Fruit fly (Drosophila melanogaster) whole organism, embryonic: ENCODE results near the gene dj-1beta.
A peak's percentile ranks its signal among the peaks of the same experiment; 100 is the strongest.

Experiments
- C15 ChIP-seq: fragments of 200-800 bp; sonication (Bioruptor generic); IDR thresholded peaks from 3 replicates; pipeline ENCODE4 v1.3.6; 2022; ENCODE audit warnings: missing biosample characterization, missing genetic modification characterization
- CG10209 ChIP-seq: fragments of 200-800 bp; sonication (Bioruptor generic); optimal IDR thresholded peaks from 3 replicates; lab custom pipeline; 2017; ENCODE audit warnings: missing biosample characterization, mild to moderate bottlenecking, missing genetic modification characterization, missing genetic modification reagents
- CG11093 ChIP-seq: fragments of 200-800 bp; sonication (Bioruptor generic); IDR thresholded peaks from 3 replicates; pipeline ENCODE4 v1.3.6; 2022; ENCODE audit warnings: missing biosample characterization, missing genetic modification characterization
- CG11456 ChIP-seq: fragments of 200-800 bp; sonication (Bioruptor generic); IDR thresholded peaks from 3 replicates; pipeline ENCODE4 v1.3.6; 2022; ENCODE audit warnings: missing biosample characterization, missing genetic modification characterization
- CG11504 ChIP-seq: fragments of 200-800 bp; sonication (Bioruptor generic); optimal IDR thresholded peaks from 3 replicates; lab custom pipeline; 2019; ENCODE audit warnings: missing biosample characterization, mild to moderate bottlenecking, missing genetic modification characterization, moderate library complexity
- CG11695 ChIP-seq: fragments of 200-800 bp; sonication (Bioruptor generic); IDR thresholded peaks from 3 replicates; pipeline ENCODE4 v1.3.6; 2022; ENCODE audit warnings: missing biosample characterization, missing genetic modification characterization
- CG1233 ChIP-seq: fragments of 200-800 bp; sonication (Bioruptor generic); optimal IDR thresholded peaks from 4 replicates; lab custom pipeline; 2018; ENCODE audit warnings: missing biosample characterization, mild to moderate bottlenecking, missing genetic modification characterization
- CG12744 ChIP-seq: fragments of 200-800 bp; sonication (Bioruptor generic); optimal IDR thresholded peaks from 2 replicates; lab custom pipeline; 2016; ENCODE audit warnings: missing biosample characterization, missing genetic modification characterization
- CG14667 ChIP-seq: fragments of 200-800 bp; sonication (Bioruptor generic); IDR thresholded peaks from 2 replicates; pipeline ENCODE4 v1.3.6; 2022; ENCODE audit warnings: missing biosample characterization, missing genetic modification characterization
- CG15269 ChIP-seq: fragments of 200-800 bp; sonication (Bioruptor generic); optimal IDR thresholded peaks from 2 replicates; lab custom pipeline; 2018; ENCODE audit warnings: missing biosample characterization, mild to moderate bottlenecking, missing genetic modification characterization, moderate library complexity
- CG15601 ChIP-seq: fragments of 200-800 bp; sonication (Bioruptor generic); optimal IDR thresholded peaks from 3 replicates; lab custom pipeline; 2019; ENCODE audit warnings: missing biosample characterization, mild to moderate bottlenecking, missing genetic modification characterization, moderate library complexity
- CG18619 ChIP-seq: fragments of 200-800 bp; sonication (Bioruptor generic); optimal IDR thresholded peaks from 3 replicates; lab custom pipeline; 2017; ENCODE audit warnings: missing biosample characterization, mild to moderate bottlenecking, missing genetic modification characterization
- CG4617 ChIP-seq: fragments of 200-800 bp; sonication (Bioruptor generic); optimal IDR thresholded peaks from 3 replicates; lab custom pipeline; 2016; ENCODE audit warnings: missing biosample characterization, missing genetic modification characterization, borderline replicate concordance
- CG6272 ChIP-seq: fragments of 200-800 bp; sonication (Bioruptor generic); IDR thresholded peaks from 2 replicates; pipeline ENCODE4 v1.3.6; 2022; ENCODE audit warnings: missing biosample characterization, missing genetic modification characterization
- CG6765 ChIP-seq: fragments of 200-800 bp; sonication (Bioruptor generic); optimal IDR thresholded peaks from 3 replicates; lab custom pipeline; 2017; ENCODE audit warnings: missing biosample characterization, mild to moderate bottlenecking, missing genetic modification characterization
- CG6813 ChIP-seq: fragments of 200-800 bp; sonication (Bioruptor generic); optimal IDR thresholded peaks from 2 replicates; lab custom pipeline; 2017; ENCODE audit warnings: missing biosample characterization, missing genetic modification characterization, mild to moderate bottlenecking, moderate library complexity, missing genetic modification reagents
- CG7987 ChIP-seq: fragments of 200-800 bp; sonication (Bioruptor generic); optimal IDR thresholded peaks from 2 replicates; lab custom pipeline; 2018; ENCODE audit warnings: missing biosample characterization, mild to moderate bottlenecking, missing genetic modification characterization, moderate library complexity
- CG8765 ChIP-seq: fragments of 200-800 bp; sonication (Bioruptor generic); IDR thresholded peaks from 2 replicates; pipeline ENCODE4 v1.3.6; 2022; ENCODE audit warnings: missing biosample characterization, missing genetic modification characterization
- Dip2 ChIP-seq: fragments of 200-800 bp; sonication (Bioruptor generic); IDR thresholded peaks from 2 replicates; pipeline ENCODE4 v1.3.6; 2022; ENCODE audit warnings: missing biosample characterization, missing genetic modification characterization
- Fer1 ChIP-seq: fragments of 200-800 bp; sonication (Bioruptor generic); optimal IDR thresholded peaks from 2 replicates; lab custom pipeline; 2017; ENCODE audit warnings: missing biosample characterization, mild to moderate bottlenecking, missing genetic modification characterization
- Fer2 ChIP-seq: fragments of 200-800 bp; sonication (Bioruptor generic); optimal IDR thresholded peaks from 2 replicates; lab custom pipeline; 2018; ENCODE audit warnings: missing biosample characterization, mild to moderate bottlenecking, missing genetic modification characterization, moderate library complexity
- Fer3 ChIP-seq: fragments of 200-800 bp; sonication (Bioruptor generic); optimal IDR thresholded peaks from 2 replicates; lab custom pipeline; 2018; ENCODE audit warnings: missing biosample characterization, mild to moderate bottlenecking, missing genetic modification characterization, moderate library complexity
- H2.0 ChIP-seq: fragments of 200-800 bp; sonication (Bioruptor generic); IDR thresholded peaks from 2 replicates; pipeline ENCODE4 v1.3.6; 2022; ENCODE audit warnings: missing biosample characterization, missing genetic modification characterization
- HmgD ChIP-seq: fragments of 200-800 bp; sonication (Bioruptor generic); optimal IDR thresholded peaks from 3 replicates; lab custom pipeline; 2016; ENCODE audit warnings: missing biosample characterization, missing genetic modification characterization
- MTF-1 ChIP-seq: fragments of 200-800 bp; sonication (Bioruptor generic); optimal IDR thresholded peaks from 2 replicates; lab custom pipeline; 2018; ENCODE audit warnings: missing biosample characterization, mild to moderate bottlenecking, missing genetic modification characterization, borderline replicate concordance
- NFAT ChIP-seq: fragments of 200-800 bp; sonication (Bioruptor generic); IDR thresholded peaks from 2 replicates; pipeline ENCODE4 v1.3.6; 2022; ENCODE audit warnings: missing biosample characterization, missing genetic modification characterization
- Scr ChIP-seq: fragments of 200-800 bp; sonication (Bioruptor generic); IDR thresholded peaks from 2 replicates; pipeline ENCODE4 v1.3.6; 2022; ENCODE audit warnings: missing biosample characterization, missing genetic modification characterization; ENCODE audit not compliant: partially characterized antibody
- TFAM ChIP-seq: fragments of 200-800 bp; sonication (Bioruptor generic); optimal IDR thresholded peaks from 2 replicates; lab custom pipeline; 2017; ENCODE audit warnings: missing biosample characterization, missing genetic modification characterization, inconsistent platforms
- ase ChIP-seq: fragments of 200-800 bp; sonication (Bioruptor generic); IDR thresholded peaks from 3 replicates; pipeline ENCODE4 v1.3.6; 2022; ENCODE audit warnings: missing biosample characterization, missing genetic modification characterization
- az2 ChIP-seq: fragments of 200-800 bp; sonication (Bioruptor generic); optimal IDR thresholded peaks from 3 replicates; lab custom pipeline; 2016; ENCODE audit warnings: missing biosample characterization, missing genetic modification characterization
- btn ChIP-seq: fragments of 200-800 bp; sonication (Bioruptor generic); optimal IDR thresholded peaks from 2 replicates; lab custom pipeline; 2016; ENCODE audit warnings: missing biosample characterization, missing genetic modification characterization
- caup ChIP-seq: fragments of 200-800 bp; sonication (Bioruptor generic); optimal IDR thresholded peaks from 3 replicates; lab custom pipeline; 2017; ENCODE audit warnings: missing biosample characterization, mild to moderate bottlenecking, missing genetic modification characterization, moderate library complexity; ENCODE audit not compliant: severe bottlenecking
- cwo ChIP-seq: fragments of 200-800 bp; sonication (Bioruptor generic); optimal IDR thresholded peaks from 3 replicates; lab custom pipeline; 2017; ENCODE audit warnings: missing biosample characterization, missing genetic modification characterization, mild to moderate bottlenecking, moderate library complexity, missing genetic modification reagents
- dati ChIP-seq: fragments of 200-800 bp; sonication (Bioruptor generic); IDR thresholded peaks from 2 replicates; pipeline ENCODE4 v1.3.6; 2022; ENCODE audit warnings: missing biosample characterization, missing genetic modification characterization
- dmrt11E ChIP-seq: fragments of 200-800 bp; sonication (Bioruptor generic); optimal IDR thresholded peaks from 3 replicates; lab custom pipeline; 2018; ENCODE audit warnings: missing biosample characterization, mild to moderate bottlenecking, missing genetic modification characterization, moderate library complexity
- eve ChIP-seq, 2 experiments: fragments of >200 bp; optimal IDR thresholded peaks; 2 replicates each; lab custom pipeline; 2017; ENCODE audit warnings: missing biosample characterization in 2 of 2, missing genetic modification characterization in 2 of 2
- gsb-n ChIP-seq: fragments of 200-800 bp; sonication (Bioruptor generic); optimal IDR thresholded peaks from 3 replicates; lab custom pipeline; 2018; ENCODE audit warnings: missing biosample characterization, mild to moderate bottlenecking, missing genetic modification characterization
- lab ChIP-seq: fragments of 200-800 bp; sonication (Bioruptor generic); optimal IDR thresholded peaks from 3 replicates; lab custom pipeline; 2017; ENCODE audit warnings: missing biosample characterization, missing genetic modification characterization, mild to moderate bottlenecking, moderate library complexity, missing genetic modification reagents
- lilli ChIP-seq: fragments of 200-800 bp; sonication (Bioruptor generic); optimal IDR thresholded peaks from 3 replicates; lab custom pipeline; 2016; ENCODE audit warnings: missing biosample characterization, missing genetic modification characterization
- nau ChIP-seq: fragments of 200-800 bp; sonication (Bioruptor generic); optimal IDR thresholded peaks from 3 replicates; lab custom pipeline; 2017; ENCODE audit warnings: missing biosample characterization, mild to moderate bottlenecking, missing genetic modification characterization, missing genetic modification reagents
- org-1 ChIP-seq: fragments of 200-800 bp; sonication (Bioruptor generic); optimal IDR thresholded peaks from 2 replicates; lab custom pipeline; 2017; ENCODE audit warnings: missing biosample characterization, missing genetic modification characterization
- otp ChIP-seq: fragments of 200-800 bp; sonication (Bioruptor generic); IDR thresholded peaks from 3 replicates; pipeline ENCODE4, ENCODE4 v1.3.6; 2022; ENCODE audit warnings: missing biosample characterization, missing genetic modification characterization
- p53 ChIP-seq: fragments of 200-800 bp; sonication (Bioruptor generic); optimal IDR thresholded peaks from 2 replicates; lab custom pipeline; 2016; ENCODE audit warnings: missing biosample characterization, missing genetic modification characterization
- rib ChIP-seq: fragments of 200-800 bp; sonication (Bioruptor generic); IDR thresholded peaks from 2 replicates; pipeline ENCODE4 v1.3.6; 2022; ENCODE audit warnings: missing biosample characterization, missing genetic modification characterization
- schlank ChIP-seq: fragments of 200-800 bp; sonication (Bioruptor generic); optimal IDR thresholded peaks from 2 replicates; lab custom pipeline; 2018; ENCODE audit warnings: missing biosample characterization, mild to moderate bottlenecking, missing genetic modification characterization
- scrt ChIP-seq: fragments of 200-800 bp; sonication (Bioruptor generic); optimal IDR thresholded peaks from 2 replicates; lab custom pipeline; 2018; ENCODE audit warnings: missing biosample characterization, mild to moderate bottlenecking, missing genetic modification characterization, moderate library complexity
- sd ChIP-seq: fragments of 200-800 bp; sonication (Bioruptor generic); optimal IDR thresholded peaks from 3 replicates; lab custom pipeline; 2018; ENCODE audit warnings: missing biosample characterization, mild to moderate bottlenecking, missing genetic modification characterization, moderate library complexity
- tio ChIP-seq: fragments of 200-800 bp; sonication (Bioruptor generic); optimal IDR thresholded peaks from 2 replicates; lab custom pipeline; 2017; ENCODE audit warnings: missing biosample characterization, missing genetic modification characterization, inconsistent platforms
- unpg ChIP-seq: fragments of 200-800 bp; sonication (Bioruptor generic); optimal IDR thresholded peaks from 3 replicates; lab custom pipeline; 2018; ENCODE audit warnings: missing biosample characterization, mild to moderate bottlenecking, missing genetic modification characterization, moderate library complexity
- z ChIP-seq: fragments of 200-800 bp; sonication (Bioruptor generic); IDR thresholded peaks from 3 replicates; pipeline ENCODE4 v1.3.6; 2022; ENCODE audit warnings: missing biosample characterization, missing genetic modification characterization

The dj-1beta gene

dm6 chr3R:30802115-30802682 is 4.7 kb upstream of the dj-1beta start:
- TF ChIP-seq z (GFP tag; lab: Robert Waterston, UW): no peak
- peak; percentile 27 for TF ChIP-seq org-1 (GFP tag; lab: Kevin White, UChicago)
- TF ChIP-seq CG6813 (GFP tag; lab: Kevin White, UChicago): peak; percentile 40
- peak; percentile 20 for TF ChIP-seq CG1233 (GFP tag; lab: Kevin White, UChicago)
- TF ChIP-seq CG6272 (GFP tag; lab: Robert Waterston, UW): no peak
- TF ChIP-seq CG7987 (GFP tag; lab: Kevin White, UChicago): peak; percentile 29
- TF ChIP-seq CG12744: peak; percentile 9
- no peak for TF ChIP-seq CG14667 (GFP tag; lab: Robert Waterston, UW)
- TF ChIP-seq eve (GFP tag; optimal IDR thresholded peaks at IDR 0.05; lab: Kevin White, UChicago): no peak
- TF ChIP-seq gsb-n (tag; lab: Kevin White, UChicago): no peak
- no peak for TF ChIP-seq az2
- peak; percentile 29 for TF ChIP-seq scrt
- no peak for TF ChIP-seq ase (GFP tag; lab: Robert Waterston, UW)
- TF ChIP-seq Scr: no peak
- TF ChIP-seq sd (tag; lab: Kevin White, UChicago): peak; percentile 97
- peak; percentile 86 for TF ChIP-seq rib (GFP tag; lab: Robert Waterston, UW)
- TF ChIP-seq CG8765 (GFP tag; lab: Robert Waterston, UW): no peak
- 0 out of 3 replicates have a peak, but pooled peaks have one; percentile 6 for TF ChIP-seq CG11456 (GFP tag; lab: Robert Waterston, UW)
- TF ChIP-seq C15 (GFP tag; lab: Robert Waterston, UW): no peak
- peak; percentile 7 for TF ChIP-seq unpg (GFP tag; lab: Kevin White, UChicago)
- no peak for TF ChIP-seq p53 (GFP tag; lab: Kevin White, UChicago)
- peak; percentile 40 for TF ChIP-seq cwo (GFP tag; lab: Kevin White, UChicago)
- no peak for TF ChIP-seq Dip2 (GFP tag; lab: Robert Waterston, UW)
- no peak for TF ChIP-seq H2.0 (GFP tag; lab: Robert Waterston, UW)
- no peak for TF ChIP-seq MTF-1 (GFP tag; lab: Kevin White, UChicago)
- no peak for TF ChIP-seq nau (GFP tag; lab: Kevin White, UChicago)
- peak; percentile 70 for TF ChIP-seq CG6765
- peak; percentile 16 for TF ChIP-seq CG10209
- no peak for TF ChIP-seq CG11093 (GFP tag; lab: Robert Waterston, UW)
- TF ChIP-seq TFAM (GFP tag; lab: Kevin White, UChicago): no peak
- TF ChIP-seq dmrt11E (tag; lab: Kevin White, UChicago): no peak
- TF ChIP-seq Fer3 (tag; lab: Kevin White, UChicago): peak; percentile 46
- peak; percentile 62 for TF ChIP-seq caup (GFP tag; lab: Kevin White, UChicago)
- TF ChIP-seq HmgD (GFP tag; lab: Kevin White, UChicago): no peak
- TF ChIP-seq otp: no peak
- TF ChIP-seq dati (GFP tag; lab: Robert Waterston, UW): no peak
- TF ChIP-seq btn (GFP tag; lab: Kevin White, UChicago): no peak
- peak; percentile 31 for TF ChIP-seq lilli (GFP tag; lab: Kevin White, UChicago)
- TF ChIP-seq CG4617 (GFP tag; lab: Kevin White, UChicago): no peak
- peak; percentile 70 for TF ChIP-seq schlank
- 0 out of 3 replicates have a peak, but pooled peaks have one; percentile 33 for TF ChIP-seq CG11695 (GFP tag; lab: Robert Waterston, UW)
- TF ChIP-seq CG15269 (tag; lab: Kevin White, UChicago): peak; percentile 8
- peak; percentile 50 for TF ChIP-seq CG18619 (GFP tag; lab: Kevin White, UChicago)
- peak; percentile 11 for TF ChIP-seq tio (GFP tag; lab: Kevin White, UChicago)
- peak; percentile 52 for TF ChIP-seq Fer1
- TF ChIP-seq CG11504: no peak
- peak; percentile 8 for TF ChIP-seq Fer2 (tag; lab: Kevin White, UChicago)
- no peak for TF ChIP-seq CG15601 (tag; lab: Kevin White, UChicago)
- peak; percentile 77 for TF ChIP-seq lab (GFP tag; lab: Kevin White, UChicago)
- peak; percentile 37; the same call in 1 of the 2 replicates for TF ChIP-seq NFAT (GFP tag; lab: Robert Waterston, UW)
